Fruit fly (Drosophila melanogaster) whole organism, embryonic: Measurements from ENCODE around the gene lin-52.

Experiments used
- Adf1 ChIP-seq: fragments of 200-800 bp; sonication (Bioruptor generic); IDR thresholded peaks from 2 replicates; pipeline ENCODE4 v1.3.6; 2022; ENCODE audit warnings: missing biosample characterization, missing genetic modification characterization
- Antp ChIP-seq: fragments of 200-800 bp; sonication (Bioruptor generic); optimal IDR thresholded peaks from 3 replicates; lab custom pipeline; 2016; ENCODE audit warnings: missing biosample characterization, missing genetic modification characterization
- CG10462 ChIP-seq: fragments of 200-800 bp; sonication (Bioruptor generic); optimal IDR thresholded peaks from 2 replicates; lab custom pipeline; 2016; ENCODE audit warnings: missing biosample characterization, missing genetic modification characterization
- CG10543 ChIP-seq: fragments of 200-800 bp; sonication (Bioruptor generic); optimal IDR thresholded peaks from 3 replicates; lab custom pipeline; 2017; ENCODE audit warnings: missing biosample characterization, mild to moderate bottlenecking, missing genetic modification characterization, moderate library complexity
- CG11456 ChIP-seq: fragments of 200-800 bp; sonication (Bioruptor generic); IDR thresholded peaks from 3 replicates; pipeline ENCODE4 v1.3.6; 2022; ENCODE audit warnings: missing biosample characterization, missing genetic modification characterization
- CG11560 ChIP-seq: fragments of 200-800 bp; sonication (Bioruptor generic); IDR thresholded peaks from 3 replicates; pipeline ENCODE4 v1.3.6; 2022; ENCODE audit warnings: missing biosample characterization, missing genetic modification characterization
- CG12391 ChIP-seq: fragments of 200-800 bp; sonication (Bioruptor generic); optimal IDR thresholded peaks from 3 replicates; lab custom pipeline; 2018; ENCODE audit warnings: missing biosample characterization, mild to moderate bottlenecking, missing genetic modification characterization, moderate library complexity
- CG13123 ChIP-seq: fragments of 200-800 bp; sonication (Bioruptor generic); optimal IDR thresholded peaks from 2 replicates; lab custom pipeline; 2016; ENCODE audit warnings: missing biosample characterization, missing genetic modification characterization
- CG16815 ChIP-seq: fragments of 200-800 bp; sonication (Bioruptor generic); optimal IDR thresholded peaks from 3 replicates; lab custom pipeline; 2017; ENCODE audit warnings: missing biosample characterization, mild to moderate bottlenecking, missing genetic modification characterization
- CG17186 ChIP-seq: fragments of 200-800 bp; sonication (Bioruptor generic); optimal IDR thresholded peaks from 3 replicates; lab custom pipeline; 2017; ENCODE audit warnings: missing biosample characterization, missing genetic modification reagents, missing genetic modification characterization
- CG17612 ChIP-seq: fragments of 200-800 bp; sonication (Bioruptor generic); IDR thresholded peaks from 2 replicates; pipeline ENCODE4 v1.3.6; 2022; ENCODE audit warnings: missing biosample characterization, missing genetic modification characterization
- CG2129 ChIP-seq: fragments of 200-800 bp; sonication (Bioruptor generic); IDR thresholded peaks from 2 replicates; pipeline ENCODE4 v1.3.6; 2022; ENCODE audit warnings: missing biosample characterization, missing genetic modification characterization; ENCODE audit not compliant: partially characterized antibody
- CG4424 ChIP-seq: fragments of 200-800 bp; sonication (Bioruptor generic); optimal IDR thresholded peaks from 3 replicates; lab custom pipeline; 2016; ENCODE audit warnings: missing biosample characterization, missing genetic modification characterization
- CG4820 ChIP-seq: fragments of 200-800 bp; sonication (Bioruptor generic); optimal IDR thresholded peaks from 3 replicates; lab custom pipeline; 2016; ENCODE audit warnings: missing biosample characterization, missing genetic modification characterization
- CG7357 ChIP-seq: fragments of 200-800 bp; sonication (Bioruptor generic); IDR thresholded peaks from 3 replicates; pipeline ENCODE4 v1.3.6; 2022; ENCODE audit warnings: missing biosample characterization, missing genetic modification characterization
- CG7556 ChIP-seq: fragments of 200-800 bp; sonication (Bioruptor generic); optimal IDR thresholded peaks from 2 replicates; lab custom pipeline; 2017; ENCODE audit warnings: missing biosample characterization, mild to moderate bottlenecking, missing genetic modification characterization
- CG8924 ChIP-seq: fragments of 200-800 bp; optimal IDR thresholded peaks from 3 replicates; lab custom pipeline; 2019; ENCODE audit warnings: missing biosample characterization, mild to moderate bottlenecking, missing genetic modification characterization, moderate library complexity
- CG9727 ChIP-seq: fragments of 200-800 bp; sonication (Bioruptor generic); optimal IDR thresholded peaks from 3 replicates; lab custom pipeline; 2017; ENCODE audit warnings: missing biosample characterization, mild to moderate bottlenecking, missing genetic modification characterization
- D19B ChIP-seq: fragments of 200-800 bp; sonication (Bioruptor generic); optimal IDR thresholded peaks from 2 replicates; lab custom pipeline; 2017; ENCODE audit warnings: missing biosample characterization, mild to moderate bottlenecking, missing genetic modification characterization
- Doc3 ChIP-seq: fragments of 200-800 bp; sonication (Bioruptor generic); IDR thresholded peaks from 3 replicates; pipeline ENCODE4 v1.3.6; 2022; ENCODE audit warnings: missing biosample characterization, missing genetic modification characterization; ENCODE audit not compliant: partially characterized antibody
- Dref ChIP-seq: fragments of 200-800 bp; sonication (Bioruptor generic); IDR thresholded peaks from 2 replicates; pipeline ENCODE4 v1.3.6; 2022; ENCODE audit warnings: missing biosample characterization, missing genetic modification characterization
- H15 ChIP-seq: fragments of 200-800 bp; sonication (Bioruptor generic); IDR thresholded peaks from 3 replicates; pipeline ENCODE4 v1.3.6; 2022; ENCODE audit warnings: missing biosample characterization, missing genetic modification characterization
- Hr3 ChIP-seq: fragments of 200-800 bp; sonication (Bioruptor generic); optimal IDR thresholded peaks from 3 replicates; lab custom pipeline; 2016; ENCODE audit warnings: missing biosample characterization, missing genetic modification characterization
- Med ChIP-seq: fragments of 200-800 bp; sonication (Bioruptor generic); peaks from one replicate; lab custom pipeline; 2016; ENCODE audit warnings: missing biosample characterization, missing genetic modification characterization, mild to moderate bottlenecking, inconsistent platforms, moderate library complexity
- Mrtf ChIP-seq: fragments of 200-800 bp; sonication (Bioruptor generic); IDR thresholded peaks from 3 replicates; pipeline ENCODE4 v1.3.6; 2022; ENCODE audit warnings: missing biosample characterization, missing genetic modification characterization
- Rx ChIP-seq: fragments of 200-800 bp; sonication (Bioruptor generic); IDR thresholded peaks from 2 replicates; pipeline ENCODE4 v1.3.6; 2022; ENCODE audit warnings: missing biosample characterization, missing genetic modification characterization
- Sry-δ ChIP-seq: fragments of 200-800 bp; sonication (Bioruptor generic); optimal IDR thresholded peaks from 2 replicates; lab custom pipeline; 2016; ENCODE audit warnings: missing biosample characterization, missing genetic modification characterization
- Usf ChIP-seq: fragments of 200-800 bp; sonication (Bioruptor generic); optimal IDR thresholded peaks from 2 replicates; lab custom pipeline; 2017; ENCODE audit warnings: missing genotype, missing biosample characterization, missing genetic modification characterization
- ab ChIP-seq: fragments of 200-800 bp; sonication (Bioruptor generic); optimal IDR thresholded peaks from 2 replicates; lab custom pipeline; 2016; ENCODE audit warnings: missing biosample characterization, missing genetic modification characterization
- al ChIP-seq: fragments of 200-800 bp; sonication (Bioruptor generic); IDR thresholded peaks from 2 replicates; pipeline ENCODE4 v1.3.6; 2022; ENCODE audit warnings: missing biosample characterization, missing genetic modification characterization
- bowl ChIP-seq: fragments of 200-800 bp; sonication (Bioruptor generic); IDR thresholded peaks from 2 replicates; pipeline ENCODE4 v1.3.6; 2022; ENCODE audit warnings: missing biosample characterization, missing genetic modification characterization
- cad ChIP-seq: fragments of >200 bp; optimal IDR thresholded peaks from 2 replicates; lab custom pipeline; 2017; ENCODE audit warnings: missing biosample characterization, missing genetic modification characterization
- crc ChIP-seq: fragments of 200-800 bp; sonication (Bioruptor generic); optimal IDR thresholded peaks from 2 replicates; lab custom pipeline; 2016; ENCODE audit warnings: missing biosample characterization, missing genetic modification characterization
- da ChIP-seq: fragments of 200-800 bp; sonication (Bioruptor generic); optimal IDR thresholded peaks from 2 replicates; lab custom pipeline; 2016; ENCODE audit warnings: missing biosample characterization, missing genetic modification characterization
- disco-r ChIP-seq: fragments of 200-800 bp; sonication (Bioruptor generic); optimal IDR thresholded peaks from 2 replicates; lab custom pipeline; 2016; ENCODE audit warnings: missing biosample characterization, missing genetic modification characterization
- esg ChIP-seq: fragments of 200-800 bp; sonication (Bioruptor generic); conservative IDR thresholded peaks from 2 replicates; pipeline ENCODE4 v1.3.6; 2022; ENCODE audit warnings: missing biosample characterization, missing genetic modification characterization
- ind ChIP-seq: fragments of 200-800 bp; sonication (Bioruptor generic); optimal IDR thresholded peaks from 3 replicates; lab custom pipeline; 2016; ENCODE audit warnings: missing biosample characterization, missing genetic modification characterization
- oc ChIP-seq: fragments of 200-800 bp; sonication (Bioruptor generic); optimal IDR thresholded peaks from 2 replicates; lab custom pipeline; 2018; ENCODE audit warnings: missing biosample characterization, mild to moderate bottlenecking, missing genetic modification characterization, moderate library complexity
- peb ChIP-seq: fragments of 200-800 bp; sonication (Bioruptor generic); IDR thresholded peaks from 2 replicates; pipeline ENCODE4 v1.3.6; 2022; ENCODE audit warnings: missing biosample characterization, missing genetic modification characterization
- sens-2 ChIP-seq: fragments of 200-800 bp; sonication (Bioruptor generic); IDR thresholded peaks from 2 replicates; pipeline ENCODE4 v1.3.6; 2022; ENCODE audit warnings: missing biosample characterization, missing genetic modification characterization
- shn ChIP-seq: fragments of 200-800 bp; sonication (Bioruptor generic); optimal IDR thresholded peaks from 3 replicates; lab custom pipeline; 2016; ENCODE audit warnings: missing biosample characterization, missing genetic modification characterization
- sim ChIP-seq: fragments of 200-800 bp; sonication (Bioruptor generic); IDR thresholded peaks from 2 replicates; pipeline ENCODE4 v1.3.6; 2022; ENCODE audit warnings: missing biosample characterization, missing genetic modification characterization
- sima ChIP-seq: fragments of 200-800 bp; sonication (Bioruptor generic); optimal IDR thresholded peaks from 2 replicates; lab custom pipeline; 2016; ENCODE audit warnings: missing biosample characterization, missing genetic modification characterization
- so ChIP-seq: fragments of 200-800 bp; sonication (Bioruptor generic); IDR thresholded peaks from 3 replicates; pipeline ENCODE4 v1.3.6; 2022; ENCODE audit warnings: missing biosample characterization, missing genetic modification characterization
- sqz ChIP-seq: fragments of 200-800 bp; sonication (Bioruptor generic); optimal IDR thresholded peaks from 3 replicates; lab custom pipeline; 2018; ENCODE audit warnings: missing biosample characterization, mild to moderate bottlenecking, missing genetic modification characterization
- sug ChIP-seq: fragments of 200-800 bp; optimal IDR thresholded peaks from 2 replicates; lab custom pipeline; 2019; ENCODE audit warnings: missing biosample characterization, mild to moderate bottlenecking, missing genetic modification characterization, moderate library complexity
- tup ChIP-seq: fragments of 200-800 bp; sonication (Bioruptor generic); optimal IDR thresholded peaks from 2 replicates; lab custom pipeline; 2016; ENCODE audit warnings: missing biosample characterization, mild to moderate bottlenecking, missing genetic modification characterization, moderate library complexity
- wor ChIP-seq: fragments of 200-800 bp; sonication (Bioruptor generic); IDR thresholded peaks from 2 replicates; pipeline ENCODE4 v1.3.6; 2022; ENCODE audit warnings: missing biosample characterization, missing genetic modification characterization
- zf30C ChIP-seq: fragments of 200-800 bp; sonication (Bioruptor generic); optimal IDR thresholded peaks from 3 replicates; lab custom pipeline; 2018; ENCODE audit warnings: missing biosample characterization, mild to moderate bottlenecking, missing genetic modification characterization

Gene lin-52

DNA sequence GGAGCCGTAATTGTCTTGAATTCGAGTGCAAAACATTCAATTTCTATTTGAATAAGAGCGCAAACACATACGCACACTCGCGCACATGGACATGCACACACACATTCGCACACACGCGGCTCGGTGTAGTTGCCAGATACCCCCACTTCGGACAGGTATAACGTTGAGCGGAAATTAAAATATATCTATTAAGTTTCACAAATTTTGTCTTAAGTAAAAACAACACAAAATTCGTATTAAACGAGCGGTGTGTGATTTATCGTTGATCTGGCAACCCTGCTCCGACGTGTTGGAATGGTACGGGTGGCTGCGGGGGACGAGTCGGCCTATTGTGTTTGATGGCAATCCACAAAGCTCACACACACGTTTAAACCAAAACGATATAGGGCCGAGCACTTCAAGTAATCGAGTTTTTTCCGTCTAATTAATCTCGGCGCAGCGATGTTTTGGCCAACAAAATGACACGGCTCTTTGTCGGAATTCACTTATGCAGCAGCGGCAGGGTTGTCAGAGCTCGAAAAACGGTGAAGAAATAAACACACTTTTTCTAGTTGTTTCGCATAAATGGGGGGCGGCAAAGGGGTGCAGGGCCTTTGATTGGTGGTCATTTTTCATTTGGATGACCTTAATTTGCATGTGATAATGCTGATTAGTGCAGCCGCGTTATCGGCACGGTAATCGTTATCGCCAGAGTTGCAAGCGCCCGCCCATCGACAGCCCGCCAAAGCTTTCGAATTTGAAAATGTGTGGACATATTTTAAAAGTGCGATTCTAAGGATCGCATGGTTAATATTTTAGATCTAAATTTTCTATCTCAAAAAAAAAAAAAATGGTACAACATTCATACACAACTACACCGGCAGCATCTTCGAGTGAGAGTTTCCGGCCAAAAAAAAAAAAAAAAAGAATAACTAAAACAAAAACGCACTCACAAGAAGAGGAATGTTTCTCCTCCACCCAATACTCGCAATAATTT lies 8.6 kb downstream of the lin-52 start (continued):
- TF ChIP-seq CG4424 (GFP tag; lab: Kevin White, UChicago) (peak; percentile 57), oc (tag; lab: Kevin White, UChicago) (peak; percentile 29), crc (peak; percentile 18), da (no peak), Mrtf (GFP tag; lab: Robert Waterston, UW) (peak; percentile 75; the same call in 2 of the 3 replicates), D19B (GFP tag; lab: Kevin White, UChicago) (peak; percentile 58), ind (GFP tag; lab: Kevin White, UChicago) (peak; percentile 53), disco-r (GFP tag; lab: Kevin White, UChicago) (no peak), ab (GFP tag; lab: Kevin White, UChicago) (peak; percentile 75), zf30C (GFP tag; lab: Kevin White, UChicago) (no peak), bowl (GFP tag; lab: Robert Waterston, UW) (peak; percentile 54; the same call in 1 of the 2 replicates), CG17612 (GFP tag; lab: Robert Waterston, UW) (peak; percentile 42; the same call in 1 of the 2 replicates), sens-2 (GFP tag; lab: Robert Waterston, UW) (peak; percentile 79), shn (GFP tag; lab: Kevin White, UChicago) (peak; percentile 25), Usf (GFP tag; lab: Kevin White, UChicago) (peak; percentile 31), CG10543 (GFP tag; lab: Kevin White, UChicago) (peak; percentile 79), Doc3 (GFP tag; lab: Robert Waterston, UW) (0 out of 3 replicates have a peak, but pooled peaks have one; percentile 27), peb (GFP tag; lab: Robert Waterston, UW) (no peak), CG9727 (peak; percentile 53), Antp (peak; percentile 17), CG13123 (GFP tag; lab: Kevin White, UChicago) (no peak), Dref (GFP tag; lab: Robert Waterston, UW) (peak; percentile 75), Hr3 (GFP tag; lab: Kevin White, UChicago) (peak; percentile 34), cad (GFP tag; lab: Kevin White, UChicago) (no peak), sim (GFP tag; lab: Robert Waterston, UW) (0 out of 2 replicates have a peak, but pooled peaks have one; percentile 22), Adf1 (no peak; the same call in 1 of the 2 replicates), CG16815 (GFP tag; lab: Kevin White, UChicago) (peak; percentile 46), CG7357 (peak; percentile 35; the same call in 1 of the 3 replicates), CG4820 (GFP tag; lab: Kevin White, UChicago) (peak; percentile 31), CG2129 (no peak), sima (GFP tag; lab: Kevin White, UChicago) (no peak), sqz (GFP tag; lab: Kevin White, UChicago) (no peak), H15 (GFP tag; lab: Robert Waterston, UW) (peak; percentile 64; the same call in 2 of the 3 replicates), CG12391 (tag; lab: Kevin White, UChicago) (peak; percentile 71), CG11456 (GFP tag; lab: Robert Waterston, UW) (peak; percentile 89), CG10462 (GFP tag; lab: Kevin White, UChicago) (no peak), tup (GFP tag; lab: Kevin White, UChicago) (peak; percentile 57), sug (tag; lab: Kevin White, UChicago) (peak; percentile 67), wor (GFP tag; lab: Robert Waterston, UW) (peak; percentile 57), Sry-δ (GFP tag; lab: Kevin White, UChicago) (peak; percentile 35), Med (GFP tag; lab: Kevin White, UChicago) (peak; percentile 95), CG11560 (peak; percentile 46; the same call in 1 of the 3 replicates), al (GFP tag; lab: Robert Waterston, UW) (peak; percentile 61), CG17186 (GFP tag; lab: Kevin White, UChicago) (peak; percentile 45), esg (GFP tag; lab: Robert Waterston, UW) (peak; percentile 77), CG8924 (tag; lab: Kevin White, UChicago) (peak; percentile 59), so (GFP tag; lab: Robert Waterston, UW) (peak; percentile 83), CG7556 (GFP tag; lab: Kevin White, UChicago) (peak; percentile 77), Rx (GFP tag; lab: Robert Waterston, UW) (peak; percentile 74)
